Fruit fly (Drosophila melanogaster): Measurements from ENCODE around the gene cact.
A peak's percentile ranks its signal among the peaks of the same experiment; 100 is the strongest.

cact gene

dm6 chr2L:16293703-16294233 is 32.2 kb downstream of the cact start, which contains the start of gene Cyp303a1:
Gene Cyp303a1, plus strand, starts transcription at chr2L:16294183.
- TF ChIP-seq Camta (GFP tag; optimal IDR thresholded peaks at IDR 0.05) (no peak), CG11247 (GFP tag; IDR thresholded peaks at IDR 0.05) (no peak), bbx (GFP tag; IDR thresholded peaks at IDR 0.05; ENCODE audit: partially characterized antibody) (peak; percentile 28; the same call in 1 of the 2 replicates), CG6791 (GFP tag; IDR thresholded peaks at IDR 0.05; ENCODE audit: partially characterized antibody) (peak; percentile 66; the same call in 1 of the 3 replicates), HLH4C (GFP tag; IDR thresholded peaks at IDR 0.05; ENCODE audit: partially characterized antibody) (peak; percentile 64; the same call in 2 of the 3 replicates), CG7963 (GFP tag; IDR thresholded peaks at IDR 0.05; ENCODE audit: partially characterized antibody) (0 out of 3 replicates have a peak, but pooled peaks have one; percentile 53), CG14860 (GFP tag; IDR thresholded peaks at IDR 0.05; ENCODE audit: partially characterized antibody) (peak; percentile 42; the same call in 2 of the 3 replicates), Scr (GFP tag; IDR thresholded peaks at IDR 0.05; ENCODE audit: partially characterized antibody) (0 out of 2 replicates have a peak, but pooled peaks have one; percentile 23), CG16813 (GFP tag; IDR thresholded peaks at IDR 0.05; ENCODE audit: partially characterized antibody) (peak; percentile 58), oc (tag; optimal IDR thresholded peaks at IDR 0.05) (no peak)

- TF ChIP-seq Nf-YC (tag; optimal IDR thresholded peaks at IDR 0.05) (no peak), Med (GFP tag) (peak; percentile 3)
Measured at dm6 chr2L:16292975-16293501, 33.0 kb downstream of the cact start, which contains the start of gene CG13258. Gene CG13258, minus strand, starts transcription at chr2L:16293025.

- peak; percentile 2 for TF ChIP-seq sens (GFP tag)
- no peak for TF ChIP-seq CG31441 (GFP tag; IDR thresholded peaks at IDR 0.05)
Measured at dm6 chr2L:16290984-16291383, 35.0 kb downstream of the cact start, which contains the start of gene CG17329. Gene CG17329, plus strand, starts transcription at chr2L:16291284.

dm6 chr2L:16288393-16288731 is 37.6 kb downstream of the cact start:
- TF ChIP-seq CG4617 (GFP tag; optimal IDR thresholded peaks at IDR 0.05; ENCODE audit: borderline replicate concordance) (peak; percentile 86), MESR4 (GFP tag; optimal IDR thresholded peaks at IDR 0.05) (peak; percentile 88), Abd-B (GFP tag; optimal IDR thresholded peaks at IDR 0.05) (no peak), YL-1 (GFP tag; optimal IDR thresholded peaks at IDR 0.05) (peak; percentile 32), HLH3B (GFP tag; IDR thresholded peaks at IDR 0.05) (no peak), CG12659 (GFP tag; optimal IDR thresholded peaks at IDR 0.05) (peak; percentile 33), CG17385 (GFP tag; optimal IDR thresholded peaks at IDR 0.05) (peak; percentile 71)

dm6 chr2L:16287602-16288392 is 38.2 kb downstream of the cact start, which contains the start of the genes crp and pkaap:
Gene crp, minus strand, starts transcription at chr2L:16287730.
Gene pkaap, plus strand, starts transcription at chr2L:16288290.
- TF ChIP-seq CG12071 (GFP tag; optimal IDR thresholded peaks at IDR 0.05) (peak; percentile 63), CG4360 (GFP tag; IDR thresholded peaks at IDR 0.05) (no peak), CG32767 (GFP tag; IDR thresholded peaks at IDR 0.05) (no peak), Eip74EF (GFP tag; optimal IDR thresholded peaks at IDR 0.05) (peak in 1 of 2 experiments; percentile 59), Med (GFP tag) (peak; percentile 98), gt (GFP tag; IDR thresholded peaks at IDR 0.05) (no peak), mld (GFP tag; IDR thresholded peaks at IDR 0.05; ENCODE audit: partially characterized antibody) (no peak), D (optimal IDR thresholded peaks at IDR 0.05) (no peak), D (GFP tag; optimal IDR thresholded peaks at IDR 0.05) (peak; percentile 43), CG12219 (GFP tag; optimal IDR thresholded peaks at IDR 0.05) (peak; percentile 15), CG8281 (tag; optimal IDR thresholded peaks at IDR 0.05) (peak; percentile 22), CG9437 (GFP tag; optimal IDR thresholded peaks at IDR 0.05) (no peak), bab2 (GFP tag; optimal IDR thresholded peaks at IDR 0.05) (peak; percentile 90), trh (GFP tag; optimal IDR thresholded peaks at IDR 0.05) (peak; percentile 57), CG8924 (tag; optimal IDR thresholded peaks at IDR 0.05) (peak; percentile 49), CG18764 (GFP tag; optimal IDR thresholded peaks at IDR 0.05) (peak; percentile 81), tin (GFP tag; optimal IDR thresholded peaks at IDR 0.05) (peak; percentile 90), Lhr (GFP tag; optimal IDR thresholded peaks at IDR 0.05) (peak; percentile 91), gfzf (GFP tag; optimal IDR thresholded peaks at IDR 0.05) (peak; percentile 98), vfl (GFP tag; optimal IDR thresholded peaks at IDR 0.05) (peak; percentile 78)

Measured in whole organism, embryonic.